Worm (Caenorhabditis elegans): ENCODE measurements around the gene C50D2.2.

DNA sequence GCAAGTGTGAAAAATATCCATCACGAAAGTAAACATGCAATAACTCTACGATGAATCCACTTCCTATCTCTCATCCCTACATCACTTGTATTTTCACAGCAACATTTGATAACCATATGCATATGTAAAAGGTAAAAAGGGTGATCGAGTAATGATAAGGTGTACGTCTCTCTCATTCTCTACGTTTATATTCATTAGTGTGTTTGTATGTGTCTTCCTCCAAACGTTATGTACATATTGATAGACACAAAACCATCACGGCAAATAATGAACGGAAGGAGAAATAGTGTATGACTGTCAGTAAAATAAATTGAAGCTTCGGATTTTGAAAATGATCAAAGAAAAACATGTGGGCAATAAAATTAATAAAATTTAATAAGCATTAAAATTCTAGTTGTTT lies 13.5 kb downstream of the C50D2.2 start:
- TF ChIP-seq nhr-84 (tag; optimal IDR thresholded peaks at IDR 0.05) (no peak), sox-4 (tag; optimal IDR thresholded peaks at IDR 0.05) (no peak), snpc-4 (tag; optimal IDR thresholded peaks at IDR 0.05) (no peak), elt-3 (tag; optimal IDR thresholded peaks at IDR 0.05) (no peak), ztf-11 (tag; optimal IDR thresholded peaks at IDR 0.05) (no peak), pag-3 (tag; optimal IDR thresholded peaks at IDR 0.05; ENCODE audit: borderline replicate concordance, insufficient read depth) (no peak), ceh-90 (tag; optimal IDR thresholded peaks at IDR 0.05) (no peak), lsy-2 (tag; optimal IDR thresholded peaks at IDR 0.05) (no peak)

All from whole organism, L1 larva.